Worm (Caenorhabditis elegans) whole organism, L4/young adult: ENCODE measurements around the gene clec-218.

Experiments
- W03F9.2 ChIP-seq: fragments of 150-350 bp; optimal IDR thresholded peaks from 2 replicates; lab custom pipeline; 2014; ENCODE audit warnings: missing biosample characterization, missing genetic modification characterization
- dao-5 ChIP-seq: sonication (generic microtip); optimal IDR thresholded peaks from 2 replicates; lab custom pipeline; 2016; ENCODE audit warnings: missing genotype, missing genetic modification characterization, moderate library complexity, missing compliant biosample characterization
- him-1 ChIP-seq: sonication (generic microtip); optimal IDR thresholded peaks from 2 replicates; lab custom pipeline; 2016; ENCODE audit warnings: missing genotype, missing genetic modification reagents, missing genetic modification characterization, missing compliant biosample characterization

DNA sequence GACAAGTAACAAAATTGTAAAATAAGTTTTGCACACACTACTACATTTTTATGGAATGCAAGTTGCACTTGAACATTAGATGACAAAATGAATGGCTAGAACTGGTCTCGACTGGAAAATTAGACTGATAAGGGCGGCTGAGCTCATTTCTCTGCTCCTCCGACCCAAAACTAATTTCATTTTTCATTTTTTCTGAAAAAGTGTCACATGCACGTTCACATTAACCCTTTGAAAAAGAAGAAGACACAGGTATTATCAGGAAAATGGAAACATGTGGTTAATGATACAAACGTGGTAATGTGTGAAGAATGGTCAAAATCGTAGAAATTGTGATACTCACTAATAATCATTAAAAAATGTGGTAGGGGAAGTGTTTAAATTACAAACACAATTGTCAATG lies 729 bp upstream of the clec-218 start:
- TF ChIP-seq him-1 (tag; lab: Kevin White, UChicago) (no peak), dao-5 (no peak), W03F9.2 (tag; lab: Kevin White, UChicago) (no peak)
